Worm (Caenorhabditis elegans): Measurements from ENCODE around the gene R08E3.1.

The R08E3.1 gene

ce11 chrX:4788958-4789357, 33.5 kb upstream of the R08E3.1 start (continued):
- TF ChIP-seq C38D4.7 (GFP tag; optimal IDR thresholded peaks at IDR 0.05) (peak; percentile 51), madf-2 (tag; optimal IDR thresholded peaks at IDR 0.05) (no peak), fax-1 (tag; optimal IDR thresholded peaks at IDR 0.05) (peak; percentile 21), ref-2 (tag; optimal IDR thresholded peaks at IDR 0.05) (no peak), mec-3 (tag; optimal IDR thresholded peaks at IDR 0.05; ENCODE audit: borderline replicate concordance) (no peak), ceh-19 (GFP tag; optimal IDR thresholded peaks at IDR 0.05) (no peak), pat-9 (tag; optimal IDR thresholded peaks at IDR 0.05) (peak; percentile 18), tbx-7 (tag; optimal IDR thresholded peaks at IDR 0.05) (no peak), hlh-15 (tag; optimal IDR thresholded peaks at IDR 0.05) (no peak), rnt-1 (tag; optimal IDR thresholded peaks at IDR 0.05) (no peak), ceh-9 (tag; optimal IDR thresholded peaks at IDR 0.05) (no peak), nhr-11 (tag; optimal IDR thresholded peaks at IDR 0.05) (no peak), nhr-232 (tag; optimal IDR thresholded peaks at IDR 0.05) (peak; percentile 44), npax-4 (tag; optimal IDR thresholded peaks at IDR 0.05) (no peak), ceh-45 (GFP tag; IDR thresholded peaks at IDR 0.05) (no peak), hlh-6 (tag; optimal IDR thresholded peaks at IDR 0.05) (no peak)

ce11 chrX:4790614-4791013, 31.8 kb upstream of the R08E3.1 start:
- no peak for TF ChIP-seq unc-3 (GFP tag; conservative IDR thresholded peaks at IDR 0.05)
- no peak for TF ChIP-seq unc-3 (tag; optimal IDR thresholded peaks at IDR 0.05)
- TF ChIP-seq ceh-19 (GFP tag; optimal IDR thresholded peaks at IDR 0.05) = no peak
- no peak for TF ChIP-seq pros-1 (tag; optimal IDR thresholded peaks at IDR 0.05)
- TF ChIP-seq ceh-45 (GFP tag; IDR thresholded peaks at IDR 0.05) = no peak
- no peak for TF ChIP-seq ceh-31 (tag; optimal IDR thresholded peaks at IDR 0.05)
- no peak for TF ChIP-seq lin-11 (tag; optimal IDR thresholded peaks at IDR 0.05)
- TF ChIP-seq hlh-6 (tag; optimal IDR thresholded peaks at IDR 0.05) = no peak
- TF ChIP-seq nhr-232 (tag; optimal IDR thresholded peaks at IDR 0.05) = no peak
- no peak for TF ChIP-seq ets-4 (tag; optimal IDR thresholded peaks at IDR 0.05)
- TF ChIP-seq ceh-48 (tag; optimal IDR thresholded peaks at IDR 0.05) = no peak
- no peak for TF ChIP-seq ztf-16 (tag; optimal IDR thresholded peaks at IDR 0.05)
- TF ChIP-seq unc-42 (tag; optimal IDR thresholded peaks at IDR 0.05) = no peak
- no peak for TF ChIP-seq eyg-1 (tag; optimal IDR thresholded peaks at IDR 0.05)
- TF ChIP-seq ceh-14 (tag; optimal IDR thresholded peaks at IDR 0.05) = no peak
- no peak for TF ChIP-seq F13H6.1 (tag; optimal IDR thresholded peaks at IDR 0.05)

DNA sequence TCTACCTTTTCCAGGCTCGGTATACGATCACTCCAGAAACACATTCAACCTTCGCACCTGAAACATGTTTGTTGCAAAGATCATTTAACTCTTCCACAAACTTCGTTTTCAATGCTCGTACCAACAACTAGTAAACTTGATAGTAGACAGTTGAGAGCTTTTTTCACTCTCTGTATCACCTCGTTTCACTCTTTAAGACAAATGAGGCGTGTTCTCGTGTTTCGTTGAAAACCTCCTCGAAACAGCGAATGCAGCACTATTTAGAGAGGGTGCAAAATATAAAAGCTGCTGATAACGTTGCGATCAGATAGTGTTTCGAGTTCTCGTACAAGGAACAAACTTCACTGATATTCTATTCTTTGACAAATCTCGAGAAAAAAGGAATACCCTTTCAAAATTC, 29.5 kb upstream of the R08E3.1 start, which contains the start of gene F43C9.1:
F43C9.1 (plus strand) TSS at position 301 of the 400 bp plus-strand sequence.
- TF ChIP-seq hlh-13 (GFP tag; optimal IDR thresholded peaks at IDR 0.05) (no peak), hlh-30 (tag; optimal IDR thresholded peaks at IDR 0.05; ENCODE audit: insufficient read depth) (no peak), ceh-24 (tag; optimal IDR thresholded peaks at IDR 0.05) (no peak), npax-4 (tag; optimal IDR thresholded peaks at IDR 0.05) (no peak), ceh-45 (GFP tag; IDR thresholded peaks at IDR 0.05) (no peak), ama-1 (optimal IDR thresholded peaks at IDR 0.05) (no peak), hlh-6 (tag; optimal IDR thresholded peaks at IDR 0.05) (no peak), hlh-15 (tag; optimal IDR thresholded peaks at IDR 0.05) (no peak), ref-2 (tag; optimal IDR thresholded peaks at IDR 0.05) (no peak), pros-1 (tag; optimal IDR thresholded peaks at IDR 0.05) (no peak), nhr-11 (tag; optimal IDR thresholded peaks at IDR 0.05) (no peak)

DNA sequence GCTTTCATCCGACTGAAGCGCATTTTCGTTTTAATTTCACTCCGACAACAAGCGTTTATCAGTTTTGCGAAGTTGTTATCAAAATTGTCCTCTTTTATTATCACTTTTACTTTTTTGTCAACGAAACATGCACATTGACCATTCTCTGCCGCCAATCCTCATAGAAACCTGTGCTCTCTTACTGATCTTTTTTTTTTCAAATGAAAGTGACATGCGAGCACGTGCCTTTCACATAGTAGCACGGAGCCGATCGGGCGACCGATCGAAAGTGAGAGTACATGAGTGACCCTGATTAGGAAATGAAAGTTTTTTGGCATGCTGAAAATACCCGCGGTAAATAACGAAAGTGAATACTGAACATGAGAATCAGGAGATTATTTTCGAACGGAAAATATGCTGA, 28.4 kb upstream of the R08E3.1 start:
- TF ChIP-seq T23F11.4 (GFP tag; optimal IDR thresholded peaks at IDR 0.05) (no peak), dmd-4 (tag; optimal IDR thresholded peaks at IDR 0.05; ENCODE audit: borderline replicate concordance) (no peak), elt-2 (tag; optimal IDR thresholded peaks at IDR 0.05) (peak; percentile 75), pqm-1 (tag; optimal IDR thresholded peaks at IDR 0.05) (peak; percentile 19)

ce11 chrX:4795329-4795728, 27.1 kb upstream of the R08E3.1 start:
- TF ChIP-seq ceh-30 (tag; optimal IDR thresholded peaks at IDR 0.05) = no peak
- no peak for TF ChIP-seq che-1 (tag; optimal IDR thresholded peaks at IDR 0.05)
- TF ChIP-seq hlh-30 (tag; optimal IDR thresholded peaks at IDR 0.05; ENCODE audit: insufficient read depth) = peak; percentile 26
- TF ChIP-seq ceh-14 (tag; optimal IDR thresholded peaks at IDR 0.05) = no peak
- no peak for TF ChIP-seq nhr-11 (tag; optimal IDR thresholded peaks at IDR 0.05)
